Fruit fly (Drosophila melanogaster): ENCODE measurements around the gene CG31178.

CG31178 gene

DNA sequence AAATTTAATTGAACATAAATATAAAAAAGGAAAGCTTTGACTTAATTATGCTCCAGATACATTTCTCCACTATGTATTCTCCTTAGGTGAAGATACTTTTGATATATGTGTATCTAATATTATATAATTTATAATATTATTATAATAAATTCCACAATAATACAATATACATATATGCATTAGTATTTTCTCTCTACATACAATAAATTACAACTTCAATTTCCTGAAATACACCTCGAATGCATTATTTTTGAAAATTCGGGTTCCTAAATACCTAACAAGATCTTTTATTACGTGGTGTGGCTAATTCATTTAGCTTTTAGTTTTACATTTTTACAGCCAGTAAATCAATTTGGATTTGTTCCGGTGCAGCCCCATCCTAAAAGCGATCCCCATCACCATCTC lies 43.2 kb upstream of the CG31178 start:
- TF ChIP-seq toe (GFP tag; optimal IDR thresholded peaks at IDR 0.05) (no peak), CG7045 (GFP tag; optimal IDR thresholded peaks at IDR 0.05) (no peak), tj (GFP tag; optimal IDR thresholded peaks at IDR 0.05) (no peak), CG12768 (GFP tag; optimal IDR thresholded peaks at IDR 0.05) (no peak), Crg-1 (GFP tag; optimal IDR thresholded peaks at IDR 0.05) (no peak), kay (GFP tag; ENCODE audit: borderline replicate concordance) (no peak), CG7101 (tag; optimal IDR thresholded peaks at IDR 0.05) (no peak), Hr96 (GFP tag; optimal IDR thresholded peaks at IDR 0.05) (no peak), CG1620 (GFP tag; optimal IDR thresholded peaks at IDR 0.05) (no peak), cic (GFP tag; optimal IDR thresholded peaks at IDR 0.05) (no peak), CG33017 (tag; optimal IDR thresholded peaks at IDR 0.05) (no peak), CG5204 (GFP tag; optimal IDR thresholded peaks at IDR 0.05) (no peak), cnc (optimal IDR thresholded peaks at IDR 0.05) (no peak), bab1 (GFP tag; optimal IDR thresholded peaks at IDR 0.05) (no peak), pad (GFP tag; optimal IDR thresholded peaks at IDR 0.05) (no peak), ovo (GFP tag; optimal IDR thresholded peaks at IDR 0.05) (no peak)

DNA sequence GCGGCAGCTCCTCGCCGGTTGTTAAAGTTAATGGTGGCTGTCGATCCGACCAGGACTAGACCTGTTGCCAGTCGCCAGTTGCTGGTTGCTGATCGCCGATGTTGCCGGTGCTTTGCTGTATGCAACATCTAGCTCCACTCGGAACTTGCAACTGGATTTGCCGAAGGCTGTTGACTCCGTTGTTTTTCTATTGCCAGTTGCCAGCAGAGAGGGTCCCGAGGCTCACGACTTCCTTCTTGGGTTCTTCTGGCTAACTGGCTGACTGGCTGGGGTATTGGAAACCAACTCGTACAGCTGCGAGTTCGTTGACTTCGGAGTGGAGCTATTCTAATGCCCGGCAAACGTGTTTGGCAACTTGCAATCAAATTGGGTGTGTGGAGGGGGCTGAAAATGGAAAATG lies 42.5 kb upstream of the CG31178 start:
- TF ChIP-seq cnc (optimal IDR thresholded peaks at IDR 0.05) = no peak
- TF ChIP-seq CG14711 (tag; optimal IDR thresholded peaks at IDR 0.05) = no peak
- TF ChIP-seq tj (GFP tag; optimal IDR thresholded peaks at IDR 0.05) = no peak
- TF ChIP-seq CG33017 (tag; optimal IDR thresholded peaks at IDR 0.05) = no peak
- TF ChIP-seq CG7045 (GFP tag; optimal IDR thresholded peaks at IDR 0.05) = no peak
- TF ChIP-seq CG11617 (GFP tag; optimal IDR thresholded peaks at IDR 0.05) = no peak
- no peak for TF ChIP-seq ovo (GFP tag; optimal IDR thresholded peaks at IDR 0.05)
- no peak for TF ChIP-seq toe (GFP tag; optimal IDR thresholded peaks at IDR 0.05)
- TF ChIP-seq Crg-1 (GFP tag; optimal IDR thresholded peaks at IDR 0.05) = no peak
- TF ChIP-seq CG1620 (GFP tag; optimal IDR thresholded peaks at IDR 0.05) = no peak
- TF ChIP-seq CG12768 (GFP tag; optimal IDR thresholded peaks at IDR 0.05) = no peak
- no peak for TF ChIP-seq pad (GFP tag; optimal IDR thresholded peaks at IDR 0.05)
- TF ChIP-seq cic (GFP tag; optimal IDR thresholded peaks at IDR 0.05) = no peak
- no peak for TF ChIP-seq CG5204 (GFP tag; optimal IDR thresholded peaks at IDR 0.05)
- TF ChIP-seq bab1 (GFP tag; optimal IDR thresholded peaks at IDR 0.05) = no peak

- TF ChIP-seq Crg-1 (GFP tag; optimal IDR thresholded peaks at IDR 0.05) = no peak
Observed at dm6 chr3R:21832203-21832602, 41.3 kb upstream of the CG31178 start, which contains the start of gene Gr93a. Gr93a (plus strand) TSS chr3R:21832503.

dm6 chr3R:21834234-21835070 lies 39.1 kb upstream of the CG31178 start:
- no peak for TF ChIP-seq CG12768 (GFP tag; optimal IDR thresholded peaks at IDR 0.05)
- no peak for TF ChIP-seq CG7101 (tag; optimal IDR thresholded peaks at IDR 0.05)
- no peak for TF ChIP-seq CG1620 (GFP tag; optimal IDR thresholded peaks at IDR 0.05)
- no peak for TF ChIP-seq CG5204 (GFP tag; optimal IDR thresholded peaks at IDR 0.05)
- TF ChIP-seq pad (GFP tag; optimal IDR thresholded peaks at IDR 0.05) = no peak
- no peak for TF ChIP-seq toe (GFP tag; optimal IDR thresholded peaks at IDR 0.05)
- TF ChIP-seq ovo (GFP tag; optimal IDR thresholded peaks at IDR 0.05) = no peak
- TF ChIP-seq CG7045 (GFP tag; optimal IDR thresholded peaks at IDR 0.05) = no peak
- TF ChIP-seq Mnt (GFP tag; optimal IDR thresholded peaks at IDR 0.05) = no peak
- TF ChIP-seq CG33017 (tag; optimal IDR thresholded peaks at IDR 0.05) = no peak
- no peak for TF ChIP-seq bab1 (GFP tag; optimal IDR thresholded peaks at IDR 0.05)
- TF ChIP-seq cnc (optimal IDR thresholded peaks at IDR 0.05) = no peak
- TF ChIP-seq CG14711 (tag; optimal IDR thresholded peaks at IDR 0.05) = no peak
- TF ChIP-seq Crg-1 (GFP tag; optimal IDR thresholded peaks at IDR 0.05) = no peak
- no peak for TF ChIP-seq cic (GFP tag; optimal IDR thresholded peaks at IDR 0.05)
- no peak for TF ChIP-seq tj (GFP tag; optimal IDR thresholded peaks at IDR 0.05)
- TF ChIP-seq kay (GFP tag; ENCODE audit: borderline replicate concordance) = no peak
- TF ChIP-seq Hr96 (GFP tag; optimal IDR thresholded peaks at IDR 0.05) = no peak
- no peak for TF ChIP-seq CG11617 (GFP tag; optimal IDR thresholded peaks at IDR 0.05)

dm6 chr3R:21835388-21836200 lies 37.9 kb upstream of the CG31178 start:
- TF ChIP-seq CG12768 (GFP tag; optimal IDR thresholded peaks at IDR 0.05) (no peak), CG5204 (GFP tag; optimal IDR thresholded peaks at IDR 0.05) (no peak), CG11617 (GFP tag; optimal IDR thresholded peaks at IDR 0.05) (no peak), Mnt (GFP tag; optimal IDR thresholded peaks at IDR 0.05) (no peak), CG33017 (tag; optimal IDR thresholded peaks at IDR 0.05) (no peak), CG1620 (GFP tag; optimal IDR thresholded peaks at IDR 0.05) (no peak), bab1 (GFP tag; optimal IDR thresholded peaks at IDR 0.05) (no peak), Hr96 (GFP tag; optimal IDR thresholded peaks at IDR 0.05) (no peak), ovo (GFP tag; optimal IDR thresholded peaks at IDR 0.05) (no peak), Crg-1 (GFP tag; optimal IDR thresholded peaks at IDR 0.05) (no peak), CG7045 (GFP tag; optimal IDR thresholded peaks at IDR 0.05) (no peak), Clk (GFP tag; optimal IDR thresholded peaks at IDR 0.05) (no peak), kay (GFP tag; ENCODE audit: borderline replicate concordance) (no peak), cnc (optimal IDR thresholded peaks at IDR 0.05) (no peak), toe (GFP tag; optimal IDR thresholded peaks at IDR 0.05) (no peak), pad (GFP tag; optimal IDR thresholded peaks at IDR 0.05) (no peak), tj (GFP tag; optimal IDR thresholded peaks at IDR 0.05) (no peak), CG7101 (tag; optimal IDR thresholded peaks at IDR 0.05) (no peak)

dm6 chr3R:21836201-21836504 lies 37.4 kb upstream of the CG31178 start:
- no peak for TF ChIP-seq CG11617 (GFP tag; optimal IDR thresholded peaks at IDR 0.05)
- TF ChIP-seq ovo (GFP tag; optimal IDR thresholded peaks at IDR 0.05) = no peak
- TF ChIP-seq tj (GFP tag; optimal IDR thresholded peaks at IDR 0.05) = no peak
- no peak for TF ChIP-seq bab1 (GFP tag; optimal IDR thresholded peaks at IDR 0.05)
- no peak for TF ChIP-seq Crg-1 (GFP tag; optimal IDR thresholded peaks at IDR 0.05)
- no peak for TF ChIP-seq CG1620 (GFP tag; optimal IDR thresholded peaks at IDR 0.05)
- TF ChIP-seq CG33017 (tag; optimal IDR thresholded peaks at IDR 0.05) = no peak
- TF ChIP-seq Clk (GFP tag; optimal IDR thresholded peaks at IDR 0.05) = no peak
- no peak for TF ChIP-seq pad (GFP tag; optimal IDR thresholded peaks at IDR 0.05)
- no peak for TF ChIP-seq CG7045 (GFP tag; optimal IDR thresholded peaks at IDR 0.05)
- no peak for TF ChIP-seq Mnt (GFP tag; optimal IDR thresholded peaks at IDR 0.05)
- no peak for TF ChIP-seq cic (GFP tag; optimal IDR thresholded peaks at IDR 0.05)
- no peak for TF ChIP-seq CG14711 (tag; optimal IDR thresholded peaks at IDR 0.05)
- no peak for TF ChIP-seq toe (GFP tag; optimal IDR thresholded peaks at IDR 0.05)
- TF ChIP-seq CG7101 (tag; optimal IDR thresholded peaks at IDR 0.05) = no peak
